Fruit fly (Drosophila melanogaster) whole organism, prepupa: ENCODE data around the gene ppk14.

Source experiments
- CG6854 ChIP-seq: fragments of 200-800 bp; sonication (Bioruptor generic); optimal IDR thresholded peaks from 2 replicates; lab custom pipeline; 2017; ENCODE audit warnings: missing biosample characterization, mild to moderate bottlenecking, missing genetic modification characterization
- CG7368 ChIP-seq: fragments of 200-800 bp; sonication (Bioruptor generic); optimal IDR thresholded peaks from 3 replicates; lab custom pipeline; 2016; ENCODE audit warnings: missing biosample characterization, missing genetic modification characterization
- CG8119 ChIP-seq: fragments of 200-800 bp; sonication (Bioruptor generic); IDR thresholded peaks from 3 replicates; pipeline ENCODE4 v1.3.6; 2022; ENCODE audit warnings: missing biosample characterization, missing genetic modification characterization
- CG8632 ChIP-seq: fragments of 200-800 bp; sonication (Bioruptor generic); optimal IDR thresholded peaks from 3 replicates; lab custom pipeline; 2016; ENCODE audit warnings: missing biosample characterization, missing genetic modification characterization
- Eip75B ChIP-seq: fragments of 200-800 bp; sonication (Bioruptor generic); optimal IDR thresholded peaks from 3 replicates; lab custom pipeline; 2016; ENCODE audit warnings: missing biosample characterization, missing genetic modification characterization
- Sox14 ChIP-seq: fragments of 200-800 bp; sonication (Bioruptor generic); optimal IDR thresholded peaks from 3 replicates; lab custom pipeline; 2016; ENCODE audit warnings: missing biosample characterization, missing genetic modification characterization
- Sox15 ChIP-seq: fragments of 200-800 bp; sonication (Bioruptor generic); optimal IDR thresholded peaks from 3 replicates; lab custom pipeline; 2016; ENCODE audit warnings: missing biosample characterization, missing genetic modification characterization
- achi ChIP-seq: fragments of 200-800 bp; sonication (Bioruptor generic); optimal IDR thresholded peaks from 3 replicates; lab custom pipeline; 2016; ENCODE audit warnings: missing biosample characterization, missing genetic modification characterization
- svp ChIP-seq: fragments of 200-800 bp; sonication (Bioruptor generic); peaks from one replicate; lab custom pipeline; 2016; ENCODE audit warnings: missing biosample characterization, missing genetic modification characterization

DNA sequence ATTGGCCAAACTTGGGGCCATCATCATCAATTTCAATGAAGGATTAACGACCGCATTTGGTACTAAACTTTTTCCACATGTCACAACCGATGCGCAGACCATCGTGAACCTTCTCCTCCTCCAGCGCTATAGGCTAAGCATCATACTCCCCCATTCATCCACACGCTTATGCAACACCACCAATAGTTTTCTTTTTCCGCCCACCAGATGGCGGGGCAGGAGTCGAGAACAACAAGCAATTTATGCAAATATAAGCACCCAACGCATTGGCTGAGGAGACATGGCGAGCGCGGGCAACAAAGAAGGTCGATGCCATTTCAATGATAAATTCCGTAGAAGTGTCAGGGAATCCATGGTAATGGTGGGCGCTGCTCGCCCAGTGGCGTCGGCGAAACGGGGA is 36.7 kb downstream of the ppk14 start:
- TF ChIP-seq CG6854: no peak
- no peak for TF ChIP-seq svp (GFP tag; lab: Kevin White, UChicago)
- TF ChIP-seq CG8632: no peak
- no peak for TF ChIP-seq achi (GFP tag; lab: Kevin White, UChicago)
- TF ChIP-seq Eip75B (GFP tag; lab: Kevin White, UChicago): no peak
- TF ChIP-seq Sox14 (GFP tag; lab: Kevin White, UChicago): no peak
- no peak for TF ChIP-seq CG7368
- no peak for TF ChIP-seq CG8119
- TF ChIP-seq Sox15 (GFP tag; lab: Kevin White, UChicago): no peak
